Worm (Caenorhabditis elegans) whole organism, L1 larva: ENCODE results near the gene rpt-3.
"Not testable (repeated sequence)": the region's sequence is repeated elsewhere in the genome, so short reads cannot be mapped to it uniquely, and the experiment has no call there.

Experiments
- C04F5.9 ChIP-seq: sonication (generic microtip); optimal IDR thresholded peaks from 2 replicates; lab custom pipeline; 2016; ENCODE audit warnings: missing genetic modification characterization, missing compliant biosample characterization
- C16A3.4 ChIP-seq: fragments of 150-350 bp; optimal IDR thresholded peaks from 2 replicates; lab custom pipeline; 2014; ENCODE audit warnings: missing biosample characterization, missing genetic modification characterization
- C34B4.2 ChIP-seq: sonication (generic microtip); optimal IDR thresholded peaks from 2 replicates; lab custom pipeline; 2017; ENCODE audit warnings: mild to moderate bottlenecking, missing genetic modification characterization, missing compliant biosample characterization
- F16B12.6 ChIP-seq: fragments of 150-350 bp; optimal IDR thresholded peaks from 2 replicates; lab custom pipeline; 2014; ENCODE audit warnings: missing biosample characterization, missing genetic modification characterization
- Y116A8C.19 ChIP-seq: sonication (generic microtip); optimal IDR thresholded peaks from 2 replicates; lab custom pipeline; 2016; ENCODE audit warnings: missing compliant biosample characterization, missing genetic modification characterization, borderline replicate concordance
- ceh-8 ChIP-seq: fragments of 200-800 bp; sonication (Bioruptor generic); optimal IDR thresholded peaks from 2 replicates; lab custom pipeline; 2018; ENCODE audit warnings: mild to moderate bottlenecking, missing genetic modification characterization, moderate library complexity, missing compliant biosample characterization
- ces-1 ChIP-seq: fragments of 150-350 bp; optimal IDR thresholded peaks from 2 replicates; lab custom pipeline; 2014; ENCODE audit warnings: missing biosample characterization, missing genetic modification reagents, missing genetic modification characterization
- dsc-1 ChIP-seq: sonication (generic microtip); optimal IDR thresholded peaks from 2 replicates; lab custom pipeline; 2016; ENCODE audit warnings: mild to moderate bottlenecking, missing genetic modification characterization, missing compliant biosample characterization
- efl-1 ChIP-seq, 4 experiments: fragments of 150-350 bp; optimal IDR thresholded peaks in 3 of 4; peaks in 1 of 4; 1 replicate in 1 of 4; 2 replicates in 3 of 4; lab custom pipeline; 2014; ENCODE audit warnings: missing biosample characterization in 2 of 4, missing genetic modification characterization in 2 of 4, missing genetic modification reagents in 2 of 4
- elt-2 ChIP-seq: sonication (generic microtip); optimal IDR thresholded peaks from 2 replicates; lab custom pipeline; 2016; ENCODE audit warnings: missing genetic modification characterization, mild to moderate bottlenecking, inconsistent platforms, missing compliant biosample characterization, missing genetic modification reagents
- ets-5 ChIP-seq: fragments of 200-800 bp; sonication (Bioruptor generic); IDR thresholded peaks from 2 replicates; pipeline ENCODE4 v1.3.6; 2022; ENCODE audit warnings: missing genetic modification characterization, missing compliant biosample characterization
- fkh-8 ChIP-seq: sonication (generic microtip); optimal IDR thresholded peaks from 2 replicates; lab custom pipeline; 2016; ENCODE audit warnings: mild to moderate bottlenecking, missing genetic modification characterization, missing compliant biosample characterization
- grh-1 ChIP-seq: fragments of 200-800 bp; sonication (Bioruptor generic); IDR thresholded peaks from 2 replicates; pipeline ENCODE4 v1.3.6; 2022; ENCODE audit warnings: missing genetic modification reagents, missing genetic modification characterization, missing compliant biosample characterization
- hlh-17 ChIP-seq: fragments of 200-800 bp; sonication (Bioruptor generic); optimal IDR thresholded peaks from 2 replicates; lab custom pipeline; 2018; ENCODE audit warnings: missing genetic modification characterization, mild to moderate bottlenecking, missing compliant biosample characterization, moderate library complexity, borderline replicate concordance
- hlh-4 ChIP-seq: sonication (generic microtip); optimal IDR thresholded peaks from 2 replicates; lab custom pipeline; 2016; ENCODE audit warnings: mild to moderate bottlenecking, missing genetic modification characterization, missing compliant biosample characterization
- isw-1 ChIP-seq: fragments of 200-800 bp; sonication (Bioruptor generic); IDR thresholded peaks from 2 replicates; pipeline ENCODE4 v1.3.6; 2022; ENCODE audit warnings: missing genetic modification characterization, missing compliant biosample characterization
- jun-1 ChIP-seq: fragments of 150-350 bp; optimal IDR thresholded peaks from 2 replicates; lab custom pipeline; 2014; ENCODE audit warnings: missing biosample characterization, missing genetic modification reagents, missing genetic modification characterization
- lin-13 ChIP-seq: fragments of 150-350 bp; optimal IDR thresholded peaks from 2 replicates; lab custom pipeline; 2014; ENCODE audit warnings: missing biosample characterization, missing genetic modification reagents, missing genetic modification characterization
- mab-9 ChIP-seq: fragments of 200-800 bp; sonication (Bioruptor generic); IDR thresholded peaks from 2 replicates; pipeline ENCODE4 v1.3.6; 2022; ENCODE audit warnings: missing genetic modification reagents, missing genetic modification characterization, missing compliant biosample characterization
- mdl-1 ChIP-seq, 2 experiments: fragments of 150-350 bp; optimal IDR thresholded peaks; 2 replicates each; lab custom pipeline; 2014 to 2017; ENCODE audit warnings: missing biosample characterization in 2 of 2, missing genetic modification characterization in 2 of 2, inconsistent platforms in 1 of 2
- mef-2 ChIP-seq: fragments of 150-350 bp; optimal IDR thresholded peaks from 2 replicates; lab custom pipeline; 2014; ENCODE audit warnings: missing biosample characterization, missing genetic modification characterization
- mep-1 ChIP-seq: fragments of 150-350 bp; optimal IDR thresholded peaks from 2 replicates; lab custom pipeline; 2014; ENCODE audit warnings: missing biosample characterization, missing genetic modification characterization
- nhr-11 ChIP-seq: fragments of 150-350 bp; optimal IDR thresholded peaks from 2 replicates; lab custom pipeline; 2014; ENCODE audit warnings: missing biosample characterization, missing genetic modification characterization
- nhr-12 ChIP-seq: sonication (generic microtip); optimal IDR thresholded peaks from 2 replicates; lab custom pipeline; 2017; ENCODE audit warnings: missing biosample characterization, missing genetic modification characterization
- nhr-20 ChIP-seq: sonication (generic microtip); optimal IDR thresholded peaks from 2 replicates; lab custom pipeline; 2016; ENCODE audit warnings: mild to moderate bottlenecking, missing genetic modification characterization, missing compliant biosample characterization
- nhr-237 ChIP-seq: fragments of 150-350 bp; optimal IDR thresholded peaks from 2 replicates; lab custom pipeline; 2014; ENCODE audit warnings: missing biosample characterization, missing genetic modification characterization
- nhr-77 ChIP-seq: fragments of 150-350 bp; optimal IDR thresholded peaks from 2 replicates; lab custom pipeline; 2014; ENCODE audit warnings: missing biosample characterization, missing genetic modification characterization
- rnt-1 ChIP-seq: sonication (generic microtip); optimal IDR thresholded peaks from 2 replicates; lab custom pipeline; 2016; ENCODE audit warnings: mild to moderate bottlenecking, missing genetic modification characterization, moderate library complexity, missing compliant biosample characterization
- sox-4 ChIP-seq: sonication (generic microtip); optimal IDR thresholded peaks from 2 replicates; lab custom pipeline; 2016; ENCODE audit warnings: missing genetic modification characterization, missing compliant biosample characterization
- sptf-1 ChIP-seq: fragments of 150-350 bp; optimal IDR thresholded peaks from 2 replicates; lab custom pipeline; 2014; ENCODE audit warnings: missing biosample characterization, missing genetic modification characterization
- swsn-7 ChIP-seq: sonication (generic microtip); optimal IDR thresholded peaks from 2 replicates; lab custom pipeline; 2016; ENCODE audit warnings: missing genetic modification characterization, missing compliant biosample characterization
- tlp-1 ChIP-seq: fragments of 150-350 bp; optimal IDR thresholded peaks from 2 replicates; lab custom pipeline; 2014; ENCODE audit warnings: missing biosample characterization, missing genetic modification characterization
- unc-130 ChIP-seq: fragments of 150-350 bp; optimal IDR thresholded peaks from 2 replicates; lab custom pipeline; 2017; ENCODE audit warnings: missing biosample characterization, missing genetic modification characterization, inconsistent platforms
- unc-62 ChIP-seq: fragments of 150-350 bp; optimal IDR thresholded peaks from 2 replicates; lab custom pipeline; 2014; ENCODE audit warnings: missing biosample characterization, missing genetic modification reagents, missing genetic modification characterization
- unc-86 ChIP-seq: sonication (generic microtip); optimal IDR thresholded peaks from 2 replicates; lab custom pipeline; 2016; ENCODE audit warnings: missing genetic modification characterization, missing compliant biosample characterization
- zag-1 ChIP-seq: fragments of 150-350 bp; optimal IDR thresholded peaks from 2 replicates; lab custom pipeline; 2014; ENCODE audit warnings: missing biosample characterization, missing genetic modification characterization
- zip-4 ChIP-seq: fragments of 200-800 bp; sonication (Bioruptor generic); optimal IDR thresholded peaks from 2 replicates; lab custom pipeline; 2018; ENCODE audit warnings: mild to moderate bottlenecking, missing genetic modification characterization, moderate library complexity, missing compliant biosample characterization
- ztf-4 ChIP-seq: fragments of 150-350 bp; optimal IDR thresholded peaks from 2 replicates; lab custom pipeline; 2014; ENCODE audit warnings: missing biosample characterization, missing genetic modification characterization

Gene rpt-3

DNA sequence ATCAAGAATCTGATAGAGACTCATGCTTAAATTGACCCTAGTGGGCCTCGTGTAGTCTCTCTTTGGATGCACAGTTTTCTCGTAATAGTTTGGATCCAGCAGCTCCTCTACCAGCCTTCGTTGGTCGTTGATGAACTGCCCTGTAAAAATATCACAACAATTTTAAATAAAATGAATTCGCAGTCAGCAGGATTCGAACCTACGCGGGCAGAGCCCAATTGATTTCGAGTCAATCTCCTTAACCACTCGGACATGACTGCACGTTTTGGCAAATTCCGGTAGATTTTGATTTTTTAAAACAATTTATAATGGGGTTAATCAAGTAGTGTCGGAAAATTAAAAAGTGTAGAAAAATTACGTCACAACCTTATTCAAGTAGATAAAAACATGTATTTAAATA, 24.2 kb downstream of the rpt-3 start:
- TF ChIP-seq efl-1 (optimal IDR thresholded peaks at IDR 0.05; lab: Kevin White, UChicago) = not testable (repeated sequence)
- TF ChIP-seq efl-1 (GFP tag; optimal IDR thresholded peaks at IDR 0.05 in 1 of 2; lab: Kevin White, UChicago) = peak in 1 of 2 experiments; percentile 20

DNA sequence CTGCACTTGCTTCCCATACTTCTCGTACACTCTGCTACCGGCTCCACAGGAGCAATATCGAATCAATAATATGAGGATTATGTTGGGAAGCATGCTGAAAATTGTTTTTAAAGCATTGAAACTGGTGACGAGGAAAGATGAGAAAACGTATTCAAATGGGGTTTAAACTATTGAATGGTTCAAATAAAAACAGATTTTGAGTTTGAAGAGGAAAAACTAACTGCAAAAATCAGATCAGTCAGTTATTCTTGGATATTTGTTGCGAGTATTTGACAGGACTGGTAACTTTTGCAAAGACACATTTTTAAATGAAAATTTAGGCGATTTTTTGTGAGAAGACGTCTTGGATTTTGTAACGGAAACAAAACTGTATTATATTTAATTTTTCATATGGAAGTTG, 25.1 kb downstream of the rpt-3 start, which contains the start of gene acr-5:
TSS of gene acr-5 (minus strand) at position 101 of the 400 bp plus-strand sequence.
- no peak for TF ChIP-seq ces-1
- TF ChIP-seq swsn-7 (tag; lab: Kevin White, UChicago) = no peak
- TF ChIP-seq nhr-11 (tag; lab: Kevin White, UChicago) = no peak
- no peak for TF ChIP-seq unc-86 (tag; lab: Kevin White, UChicago)
- TF ChIP-seq, all 84 proteins: peak for 0

DNA sequence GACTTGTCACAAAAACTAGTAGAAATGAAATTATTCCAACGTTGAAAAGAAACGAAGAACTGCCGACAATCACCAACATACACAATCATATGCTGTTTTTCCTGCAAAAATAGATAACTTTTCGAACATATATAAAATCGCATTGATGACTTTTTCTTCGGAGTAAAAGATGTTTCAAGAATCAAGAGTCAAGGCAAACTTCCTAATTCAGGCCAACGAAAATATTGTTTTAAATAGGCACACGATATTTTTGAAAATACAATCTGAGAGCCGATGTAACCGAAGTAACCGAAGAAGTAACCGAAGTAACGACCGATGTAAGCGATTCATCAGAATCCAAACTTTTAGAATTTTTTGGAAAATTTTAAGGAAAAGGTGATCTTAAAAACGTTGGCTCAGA, 30.4 kb downstream of the rpt-3 start, which contains the start of gene C09E7.10:
TSS of gene C09E7.10 (minus strand) at position 101 of the 400 bp plus-strand sequence.
- TF ChIP-seq nhr-237 = no peak
- no peak for TF ChIP-seq zag-1
- TF ChIP-seq isw-1 = no peak
- TF ChIP-seq C34B4.2 = no peak
- TF ChIP-seq sox-4 = no peak
- no peak for TF ChIP-seq unc-62
- no peak for TF ChIP-seq sptf-1
- no peak for TF ChIP-seq nhr-77 (tag; lab: Kevin White, UChicago)
- no peak for TF ChIP-seq C16A3.4 (tag; lab: Kevin White, UChicago)
- TF ChIP-seq mdl-1 (tag; optimal IDR thresholded peaks at IDR 0.05; lab: Kevin White, UChicago) = no peak
- TF ChIP-seq F16B12.6 (tag; lab: Kevin White, UChicago) = no peak

DNA sequence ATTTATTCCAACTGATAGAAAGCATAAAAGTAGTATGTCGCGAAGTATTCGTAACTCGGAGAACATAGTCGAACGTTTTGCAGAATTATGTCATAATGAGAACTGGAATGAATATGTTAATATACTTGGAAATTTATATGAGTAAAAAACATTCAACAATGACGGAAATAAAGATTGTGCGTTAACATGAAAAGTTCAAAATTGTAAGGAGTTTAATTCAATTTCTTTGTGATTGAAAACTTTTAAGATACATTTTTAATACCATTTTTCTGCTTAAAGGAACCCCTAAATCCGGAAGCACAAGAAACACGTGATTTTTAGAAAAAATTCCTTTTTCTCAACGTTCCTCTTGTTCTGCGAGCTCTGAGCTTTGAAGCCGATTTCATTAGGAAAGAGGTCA, 36.0 kb downstream of the rpt-3 start, which contains the start of gene oig-1:
TSS of gene oig-1 (minus strand) at position 101 of the 400 bp plus-strand sequence.
- TF ChIP-seq nhr-77 (tag; lab: Kevin White, UChicago) (no peak), unc-86 (tag; lab: Kevin White, UChicago) (no peak), unc-130 (tag; lab: Kevin White, UChicago) (no peak), zip-4 (GFP tag; lab: Kevin White, UChicago) (no peak), mab-9 (GFP tag; lab: Robert Waterston, UW) (no peak), ets-5 (no peak), unc-62 (no peak), sptf-1 (no peak), nhr-12 (tag; lab: Kevin White, UChicago) (no peak), elt-2 (tag; lab: Kevin White, UChicago) (no peak), ztf-4 (no peak), C04F5.9 (tag; lab: Kevin White, UChicago) (no peak), tlp-1 (no peak), nhr-20 (tag; lab: Kevin White, UChicago) (no peak), mef-2 (tag; lab: Kevin White, UChicago) (no peak), mdl-1 (tag; optimal IDR thresholded peaks at IDR 0.05; lab: Kevin White, UChicago) (no peak), mep-1 (tag; lab: Kevin White, UChicago) (no peak)

DNA sequence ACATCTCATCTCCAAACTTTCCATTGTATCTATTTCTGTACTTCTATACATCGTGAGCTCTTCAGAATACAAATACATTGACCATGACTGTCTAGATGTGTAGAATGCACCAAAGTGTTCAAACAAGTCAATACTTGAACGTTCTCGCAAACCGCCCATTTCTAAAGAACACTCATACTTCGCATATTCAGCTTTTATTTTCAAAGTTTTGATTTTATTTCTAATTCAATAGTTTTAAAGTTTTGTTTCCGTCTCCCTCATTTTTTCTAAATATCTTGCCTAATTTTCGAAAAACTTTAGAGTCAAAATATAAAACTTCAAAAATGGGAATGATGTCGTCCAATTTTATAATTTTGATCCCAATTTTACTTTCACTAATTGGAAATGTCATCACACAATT, 38.3 kb downstream of the rpt-3 start, which contains the start of gene pqn-10:
TSS of gene pqn-10 (plus strand) at position 301 of the 400 bp plus-strand sequence.
- TF ChIP-seq ceh-8 (GFP tag; lab: Kevin White, UChicago) (no peak), unc-130 (tag; lab: Kevin White, UChicago) (no peak), grh-1 (GFP tag; lab: Robert Waterston, UW) (no peak), nhr-77 (tag; lab: Kevin White, UChicago) (no peak), jun-1 (tag; lab: Kevin White, UChicago) (no peak), dsc-1 (tag; lab: Kevin White, UChicago) (no peak), sox-4 (no peak), hlh-4 (tag; lab: Kevin White, UChicago) (no peak), ztf-4 (no peak), hlh-17 (GFP tag; lab: Kevin White, UChicago) (no peak), unc-62 (no peak), rnt-1 (tag; lab: Kevin White, UChicago) (no peak), lin-13 (GFP tag; lab: Kevin White, UChicago) (no peak), tlp-1 (no peak), mdl-1 (tag; optimal IDR thresholded peaks at IDR 0.05; lab: Kevin White, UChicago) (no peak), Y116A8C.19 (tag; lab: Kevin White, UChicago) (no peak), mef-2 (tag; lab: Kevin White, UChicago) (no peak), fkh-8 (no peak)
- TF ChIP-seq, all 84 proteins: peak for 0
